Fruit fly (Drosophila melanogaster) whole organism, embryonic: Measurements from ENCODE around the gene tral.

Experiments used
- Atf-2 ChIP-seq: fragments of 200-800 bp; sonication (Bioruptor generic); optimal IDR thresholded peaks from 2 replicates; lab custom pipeline; 2016; ENCODE audit warnings: missing biosample characterization, missing genetic modification characterization
- CG11560 ChIP-seq: fragments of 200-800 bp; sonication (Bioruptor generic); IDR thresholded peaks from 3 replicates; pipeline ENCODE4 v1.3.6; 2022; ENCODE audit warnings: missing biosample characterization, missing genetic modification characterization
- Elba2 ChIP-seq: fragments of 200-800 bp; sonication (Bioruptor generic); optimal IDR thresholded peaks from 3 replicates; lab custom pipeline; 2016; ENCODE audit warnings: missing biosample characterization, missing genetic modification characterization
- HLH3B ChIP-seq: fragments of 200-800 bp; sonication (Bioruptor generic); IDR thresholded peaks from 2 replicates; pipeline ENCODE4 v1.3.6; 2022; ENCODE audit warnings: missing biosample characterization, missing genetic modification characterization
- Opbp ChIP-seq: fragments of 200-800 bp; sonication (Bioruptor generic); IDR thresholded peaks from 3 replicates; pipeline ENCODE4 v1.3.6; 2022; ENCODE audit warnings: missing biosample characterization, missing genetic modification characterization; ENCODE audit not compliant: partially characterized antibody
- dan ChIP-seq: fragments of 200-800 bp; sonication (Bioruptor generic); IDR thresholded peaks from 2 replicates; pipeline ENCODE4 v1.3.6; 2022; ENCODE audit warnings: missing biosample characterization, missing genetic modification characterization
- ftz-f1 ChIP-seq: fragments of 200-800 bp; sonication (Bioruptor generic); optimal IDR thresholded peaks from 2 replicates; lab custom pipeline; 2016; ENCODE audit warnings: missing biosample characterization, missing genetic modification characterization
- insv ChIP-seq, 2 experiments: fragments of 200-800 bp; sonication (Bioruptor generic); optimal IDR thresholded peaks; 3 replicates each; lab custom pipeline; 2016 to 2018; ENCODE audit warnings: missing biosample characterization in 2 of 2, missing genetic modification characterization in 2 of 2

DNA sequence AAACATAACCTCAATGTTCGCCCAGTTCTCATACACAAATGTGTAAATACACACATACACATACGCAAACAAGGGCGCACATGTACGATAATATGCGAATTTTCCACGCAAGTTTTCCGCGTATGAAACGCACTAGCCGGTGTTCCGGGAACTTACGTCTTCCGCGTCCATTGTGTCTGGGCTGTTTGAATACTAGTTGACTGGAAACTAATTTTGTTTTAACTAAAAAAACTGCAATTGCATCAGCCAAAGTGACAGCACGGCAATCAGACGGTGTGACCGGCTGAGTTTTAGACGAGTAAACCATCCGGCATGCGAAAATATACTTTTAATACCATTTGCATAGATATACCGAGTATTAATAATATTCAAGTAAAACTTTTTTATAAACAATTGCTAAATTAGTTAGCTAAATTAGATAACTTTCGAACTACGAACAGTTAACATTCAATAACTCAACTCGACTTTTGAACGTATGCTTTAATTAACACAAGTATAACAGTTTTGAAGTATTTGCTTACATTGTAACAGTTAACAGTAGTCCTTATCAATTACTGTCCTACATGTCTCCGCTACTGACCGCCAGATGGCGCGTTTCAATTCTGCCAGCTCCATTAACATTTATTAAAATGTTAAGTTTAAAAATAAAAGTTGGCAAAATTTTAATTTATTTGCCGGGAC lies 11.7 kb downstream of the tral start, which contains the start of gene eIF2beta:
- no peak for TF ChIP-seq Opbp (GFP tag; lab: Robert Waterston, UW)
- TF ChIP-seq Elba2 (GFP tag; lab: Kevin White, UChicago): no peak
- TF ChIP-seq ftz-f1 (GFP tag; lab: Kevin White, UChicago): no peak
- peak in 1 of 2 experiments; percentile 26 for TF ChIP-seq insv (GFP tag; optimal IDR thresholded peaks at IDR 0.05; lab: Kevin White, UChicago)
- TF ChIP-seq CG11560: no peak
- TF ChIP-seq dan: no peak
- TF ChIP-seq HLH3B (GFP tag; lab: Robert Waterston, UW): no peak
- peak; percentile 17 for TF ChIP-seq Atf-2 (GFP tag; lab: Kevin White, UChicago)
